Fruit fly (Drosophila melanogaster): ENCODE measurements around the gene CG31886.
A peak's percentile ranks its signal among the peaks of the same experiment; 100 is the strongest.

dm6 chr2L:8943110-8943509 lies 15.7 kb downstream of the CG31886 start, which contains the start of gene CG9515:
- peak; percentile 15 for TF ChIP-seq sage (GFP tag; optimal IDR thresholded peaks at IDR 0.05)
- TF ChIP-seq OdsH (GFP tag; optimal IDR thresholded peaks at IDR 0.05), result no peak
- TF ChIP-seq Myc (optimal IDR thresholded peaks at IDR 0.05), result no peak
- TF ChIP-seq usp (GFP tag; optimal IDR thresholded peaks at IDR 0.05), result no peak
- no peak for TF ChIP-seq h (GFP tag; optimal IDR thresholded peaks at IDR 0.05)
- no peak for TF ChIP-seq Abd-B (GFP tag; optimal IDR thresholded peaks at IDR 0.05)
- TF ChIP-seq CG9705 (GFP tag; optimal IDR thresholded peaks at IDR 0.05), result no peak
- TF ChIP-seq CG32264 (GFP tag; optimal IDR thresholded peaks at IDR 0.05), result no peak

All from whole organism, wandering third instar larva.